Worm (Caenorhabditis elegans): ENCODE data around the gene ZC190.2.
A peak's percentile ranks its signal among the peaks of the same experiment; 100 is the strongest.

- TF ChIP-seq pqm-1 (tag; optimal IDR thresholded peaks at IDR 0.05) (no peak), nhr-25 (tag; optimal IDR thresholded peaks at IDR 0.05; ENCODE audit: borderline replicate concordance, insufficient read depth) (peak; percentile 68), nhr-11 (tag; optimal IDR thresholded peaks at IDR 0.05) (no peak), mxl-3 (GFP tag; optimal IDR thresholded peaks at IDR 0.05) (no peak), ama-1 (optimal IDR thresholded peaks at IDR 0.05) (no peak), ceh-62 (tag; optimal IDR thresholded peaks at IDR 0.05) (no peak), aly-2 (tag; optimal IDR thresholded peaks at IDR 0.05) (no peak)
Observed at ce11 chrV:8653080-8653821, 27.9 kb upstream of the ZC190.2 start.
